Worm (Caenorhabditis elegans) whole organism, midembryonic: ENCODE results near the gene col-159.

ENCODE experiments used
- T22C8.4 ChIP-seq: fragments of 200-800 bp; sonication (Bioruptor generic); IDR thresholded peaks from 2 replicates; pipeline ENCODE4 v1.3.6; 2022; ENCODE audit warnings: missing genetic modification characterization, missing compliant biosample characterization
- cog-1 ChIP-seq: sonication (generic microtip); optimal IDR thresholded peaks from 2 replicates; lab custom pipeline; 2016; ENCODE audit warnings: missing genetic modification characterization, missing compliant biosample characterization
- flt-1 ChIP-seq: fragments of 200-800 bp; sonication (Bioruptor generic); IDR thresholded peaks from 2 replicates; pipeline ENCODE4 v1.3.6; 2022; ENCODE audit warnings: missing genetic modification characterization, missing compliant biosample characterization
- klf-2 ChIP-seq: fragments of 200-800 bp; sonication (Bioruptor generic); conservative IDR thresholded peaks from 2 replicates; pipeline ENCODE4 v1.3.6; 2022; ENCODE audit warnings: missing genetic modification reagents, missing genetic modification characterization, missing compliant biosample characterization
- med-1 ChIP-seq: sonication (generic microtip); optimal IDR thresholded peaks from 2 replicates; lab custom pipeline; 2017; ENCODE audit warnings: missing genetic modification characterization, mild to moderate bottlenecking, missing compliant biosample characterization, antibody characterized with exemption, missing genetic modification reagents; ENCODE audit not compliant: insufficient read depth
- ref-1 ChIP-seq: fragments of 200-800 bp; sonication (Bioruptor generic); conservative IDR thresholded peaks from 2 replicates; pipeline ENCODE4 v1.3.6; 2022; ENCODE audit warnings: missing genetic modification reagents, missing genetic modification characterization, missing compliant biosample characterization
- ztf-23 ChIP-seq: fragments of 200-800 bp; sonication (Bioruptor generic); IDR thresholded peaks from 2 replicates; pipeline ENCODE4 v1.3.6; 2022; ENCODE audit warnings: missing genetic modification reagents, missing genetic modification characterization, missing compliant biosample characterization
- ztf-29 ChIP-seq: fragments of 200-800 bp; sonication (Bioruptor generic); IDR thresholded peaks from 2 replicates; pipeline ENCODE4 v1.3.6; 2022; ENCODE audit warnings: missing genetic modification reagents, missing genetic modification characterization, missing compliant biosample characterization

ce11 chrV:13235313-13235712 lies 33.3 kb upstream of the col-159 start:
- TF ChIP-seq T22C8.4 (GFP tag; lab: Robert Waterston, UW): no peak
- no peak for TF ChIP-seq flt-1
- no peak for TF ChIP-seq ref-1 (GFP tag; lab: Robert Waterston, UW)
- no peak for TF ChIP-seq med-1 (GFP tag; lab: Kevin White, UChicago)
- TF ChIP-seq klf-2: no peak
- no peak for TF ChIP-seq cog-1 (tag; lab: Kevin White, UChicago)
- TF ChIP-seq ztf-23 (GFP tag; lab: Robert Waterston, UW): no peak
- TF ChIP-seq ztf-29 (GFP tag; lab: Robert Waterston, UW): no peak
